Fruit fly (Drosophila melanogaster) whole organism, pupa: ENCODE results near the gene CG3764.

ENCODE experiments used
- CG13204 ChIP-seq: fragments of 200-800 bp; sonication (Bioruptor generic); optimal IDR thresholded peaks from 2 replicates; lab custom pipeline; 2018; ENCODE audit warnings: missing biosample characterization, mild to moderate bottlenecking, missing genetic modification characterization, moderate library complexity
- CG15710 ChIP-seq: fragments of 200-800 bp; sonication (Bioruptor generic); optimal IDR thresholded peaks from 2 replicates; lab custom pipeline; 2018; ENCODE audit warnings: missing biosample characterization, mild to moderate bottlenecking, missing genetic modification characterization, moderate library complexity
- CG17806 ChIP-seq: fragments of 200-800 bp; sonication (Bioruptor generic); optimal IDR thresholded peaks from 2 replicates; lab custom pipeline; 2018; ENCODE audit warnings: missing biosample characterization, mild to moderate bottlenecking, missing genetic modification characterization, moderate library complexity
- CG32121 ChIP-seq: fragments of 200-800 bp; sonication (Bioruptor generic); IDR thresholded peaks from 2 replicates; pipeline ENCODE4 v1.3.6; 2022; ENCODE audit warnings: missing biosample characterization, missing genetic modification characterization
- CG4496 ChIP-seq: fragments of 200-800 bp; sonication (Bioruptor generic); IDR thresholded peaks from 3 replicates; pipeline ENCODE4 v1.3.6; 2022; ENCODE audit warnings: missing biosample characterization, missing genetic modification characterization
- CG9948 ChIP-seq: fragments of 200-800 bp; sonication (Bioruptor generic); optimal IDR thresholded peaks from 2 replicates; lab custom pipeline; 2018; ENCODE audit warnings: missing biosample characterization, mild to moderate bottlenecking, missing genetic modification characterization, moderate library complexity
- Ets98B ChIP-seq: fragments of 200-800 bp; sonication (Bioruptor generic); IDR thresholded peaks from 2 replicates; pipeline ENCODE4 v1.3.6; 2022; ENCODE audit warnings: missing biosample characterization, missing genetic modification characterization
- Pif1A ChIP-seq: fragments of 200-800 bp; sonication (Bioruptor generic); optimal IDR thresholded peaks from 3 replicates; lab custom pipeline; 2016; ENCODE audit warnings: missing biosample characterization, missing genetic modification characterization
- Pif1B ChIP-seq: fragments of 200-800 bp; sonication (Bioruptor generic); optimal IDR thresholded peaks from 3 replicates; lab custom pipeline; 2016; ENCODE audit warnings: missing biosample characterization, missing genetic modification characterization
- gl ChIP-seq: fragments of 200-800 bp; sonication (Bioruptor generic); optimal IDR thresholded peaks from 2 replicates; lab custom pipeline; 2018; ENCODE audit warnings: missing biosample characterization, mild to moderate bottlenecking, missing genetic modification characterization

- TF ChIP-seq CG4496 (GFP tag; lab: Robert Waterston, UW) (no peak), Pif1B (GFP tag; lab: Kevin White, UChicago) (no peak), CG17806 (tag; lab: Kevin White, UChicago) (no peak), CG13204 (GFP tag; lab: Kevin White, UChicago) (no peak), CG9948 (no peak), CG32121 (GFP tag; lab: Robert Waterston, UW) (no peak), CG15710 (no peak), gl (tag; lab: Kevin White, UChicago) (no peak), Pif1A (GFP tag; lab: Kevin White, UChicago) (no peak), Ets98B (no peak)
Measured at dm6 chr3L:16984042-16984441, 28.3 kb downstream of the CG3764 start.
